Worm (Caenorhabditis elegans): ENCODE measurements around the gene mre-11.

The mre-11 gene

DNA sequence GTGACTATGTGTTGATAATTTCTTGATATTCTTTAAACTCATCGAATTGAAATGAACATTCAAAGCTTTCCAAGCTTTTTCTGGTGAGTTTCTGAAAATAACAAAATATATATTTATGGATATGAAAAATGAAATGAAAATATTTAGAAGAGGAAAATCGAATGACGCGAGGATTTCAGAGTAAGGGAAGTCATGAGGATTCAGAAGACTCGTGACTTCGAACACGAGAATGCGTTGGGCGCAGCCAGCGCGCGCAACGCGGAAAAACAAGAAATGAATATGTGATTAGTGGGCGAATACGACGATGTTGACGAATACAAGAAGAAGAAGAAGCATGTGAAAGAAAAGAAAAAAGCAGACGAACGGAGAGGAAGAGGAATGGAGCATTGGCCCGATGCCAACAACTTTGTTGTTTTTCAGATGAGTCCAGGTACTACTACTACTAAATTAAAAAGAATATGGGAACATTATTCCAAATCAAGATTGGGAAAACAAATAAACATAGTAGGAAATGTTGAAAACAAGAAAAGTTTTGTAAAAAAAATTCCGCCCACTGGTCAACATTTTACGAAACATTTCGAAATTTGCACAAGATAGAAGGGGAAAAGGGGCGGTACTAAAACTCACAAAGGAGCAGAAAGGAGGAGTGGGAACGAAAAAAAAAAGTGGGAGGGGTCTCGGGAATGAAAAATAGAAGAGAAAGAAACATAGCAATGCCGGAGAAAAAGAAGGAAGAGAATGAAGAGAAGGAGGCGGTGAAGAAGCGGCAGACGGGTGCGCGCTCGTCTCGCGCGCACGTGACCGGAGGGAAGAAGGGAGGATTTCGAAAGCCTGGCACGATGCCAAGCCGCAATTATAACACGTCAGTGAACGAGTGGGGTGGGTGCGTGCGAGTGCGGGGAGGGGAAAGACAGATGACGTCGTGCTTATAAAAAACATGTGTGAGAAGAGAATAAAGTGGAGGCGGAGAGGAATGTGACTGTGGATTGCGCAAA lies 21.2 kb downstream of the mre-11 start (continued):
- TF ChIP-seq C16A3.4 (tag; optimal IDR thresholded peaks at IDR 0.05) (peak; percentile 79), skn-1 (tag; optimal IDR thresholded peaks at IDR 0.05) (peak; percentile 92), pqm-1 (tag; optimal IDR thresholded peaks at IDR 0.05) (no peak), Y116A8C.19 (tag; optimal IDR thresholded peaks at IDR 0.05; ENCODE audit: borderline replicate concordance) (no peak), lin-13 (GFP tag; optimal IDR thresholded peaks at IDR 0.05) (peak; percentile 92), ztf-4 (tag; optimal IDR thresholded peaks at IDR 0.05) (peak; percentile 91), mef-2 (tag; optimal IDR thresholded peaks at IDR 0.05) (peak; percentile 82), tlp-1 (tag; optimal IDR thresholded peaks at IDR 0.05) (no peak), unc-30 (tag; optimal IDR thresholded peaks at IDR 0.05) (no peak), mab-9 (GFP tag; IDR thresholded peaks at IDR 0.05) (peak; percentile 89), xbp-1 (tag; optimal IDR thresholded peaks at IDR 0.05) (peak; percentile 97), sup-37 (GFP tag; optimal IDR thresholded peaks at IDR 0.05) (peak; percentile 82), dsc-1 (tag; optimal IDR thresholded peaks at IDR 0.05) (peak; percentile 96), alr-1 (tag; optimal IDR thresholded peaks at IDR 0.05; ENCODE audit: borderline replicate concordance) (no peak), mep-1 (tag; optimal IDR thresholded peaks at IDR 0.05) (peak; percentile 83), unc-86 (tag; optimal IDR thresholded peaks at IDR 0.05) (peak; percentile 91), grh-1 (GFP tag; IDR thresholded peaks at IDR 0.05) (peak; percentile 93), snpc-4 (tag; optimal IDR thresholded peaks at IDR 0.05) (peak; percentile 94), zag-1 (tag; optimal IDR thresholded peaks at IDR 0.05) (no peak), ceh-63 (GFP tag; optimal IDR thresholded peaks at IDR 0.05) (peak; percentile 43), fos-1 (tag; optimal IDR thresholded peaks at IDR 0.05) (peak; percentile 44), dpl-1 (GFP tag; optimal IDR thresholded peaks at IDR 0.05) (peak; percentile 46 to 62 (median 60)), mdl-1 (tag; optimal IDR thresholded peaks at IDR 0.05) (peak; percentile 88 to 98), sox-4 (tag; optimal IDR thresholded peaks at IDR 0.05) (peak; percentile 81), elt-2 (tag; optimal IDR thresholded peaks at IDR 0.05) (peak; percentile 29), lir-3 (tag; optimal IDR thresholded peaks at IDR 0.05; ENCODE audit: poor library complexity) (peak; percentile 58), ama-1 (optimal IDR thresholded peaks at IDR 0.05) (peak; percentile 55), nhr-77 (tag; optimal IDR thresholded peaks at IDR 0.05) (peak; percentile 75), blmp-1 (tag; optimal IDR thresholded peaks at IDR 0.05) (peak; percentile 86), egl-27 (tag; optimal IDR thresholded peaks at IDR 0.05) (peak; percentile 60 to 78), efl-1 (optimal IDR thresholded peaks at IDR 0.05) (peak; percentile 70 to 72), efl-1 (GFP tag; optimal IDR thresholded peaks at IDR 0.05 in 1 of 2) (peak; percentile 34 to 93), nhr-71 (tag; optimal IDR thresholded peaks at IDR 0.05) (peak; percentile 98), ceh-90 (tag; optimal IDR thresholded peaks at IDR 0.05) (peak; percentile 56), jun-1 (tag; optimal IDR thresholded peaks at IDR 0.05) (peak; percentile 85), unc-130 (tag; optimal IDR thresholded peaks at IDR 0.05) (peak; percentile 92), C04F5.9 (tag; optimal IDR thresholded peaks at IDR 0.05) (no peak), nhr-11 (tag; optimal IDR thresholded peaks at IDR 0.05) (no peak), aha-1 (tag; optimal IDR thresholded peaks at IDR 0.05) (peak; percentile 82), ceh-8 (GFP tag; optimal IDR thresholded peaks at IDR 0.05) (peak; percentile 93), lin-14 (GFP tag; optimal IDR thresholded peaks at IDR 0.05) (peak; percentile 100)

DNA sequence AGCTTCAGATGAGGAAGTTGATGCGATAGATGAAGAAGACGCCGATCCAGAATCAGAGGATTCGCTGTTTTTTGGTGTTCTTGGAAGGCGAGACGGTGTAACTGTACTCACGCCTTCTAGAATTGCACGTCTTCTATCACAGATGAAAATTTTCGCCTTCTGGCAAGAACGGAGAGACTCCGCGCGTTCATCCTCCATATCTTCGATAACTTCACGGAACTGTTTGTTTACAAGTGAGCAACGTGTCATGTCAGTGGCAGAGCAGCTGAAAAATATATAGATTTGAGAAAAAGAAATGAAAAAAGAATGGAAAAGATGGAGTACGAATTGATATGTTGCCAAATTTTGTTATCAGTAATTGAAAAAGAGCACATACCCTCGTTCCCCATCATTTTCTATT lies 22.0 kb downstream of the mre-11 start:
- TF ChIP-seq efl-1 (optimal IDR thresholded peaks at IDR 0.05) (no peak), efl-1 (GFP tag; optimal IDR thresholded peaks at IDR 0.05 in 1 of 2) (peak in 1 of 2 experiments; percentile 87), vab-15 (tag; optimal IDR thresholded peaks at IDR 0.05) (no peak), ces-1 (GFP tag; optimal IDR thresholded peaks at IDR 0.05) (no peak), lin-35 (GFP tag; optimal IDR thresholded peaks at IDR 0.05) (peak in 1 of 2 experiments; percentile 2), mab-9 (GFP tag; IDR thresholded peaks at IDR 0.05) (no peak)

All from whole organism, L1 larva.